Fruit fly (Drosophila melanogaster) whole organism, embryonic: ENCODE results near the gene CG6951.
A peak's percentile ranks its signal among the peaks of the same experiment; 100 is the strongest.

Source experiments
- Asciz ChIP-seq: fragments of 200-800 bp; sonication (Bioruptor generic); optimal IDR thresholded peaks from 2 replicates; lab custom pipeline; 2017; ENCODE audit warnings: missing biosample characterization, mild to moderate bottlenecking, missing genetic modification characterization, missing genetic modification reagents
- Atf-2 ChIP-seq: fragments of 200-800 bp; sonication (Bioruptor generic); optimal IDR thresholded peaks from 2 replicates; lab custom pipeline; 2016; ENCODE audit warnings: missing biosample characterization, missing genetic modification characterization
- C15 ChIP-seq: fragments of 200-800 bp; sonication (Bioruptor generic); IDR thresholded peaks from 3 replicates; pipeline ENCODE4 v1.3.6; 2022; ENCODE audit warnings: missing biosample characterization, missing genetic modification characterization
- CG10959 ChIP-seq: fragments of 200-800 bp; sonication (Bioruptor generic); IDR thresholded peaks from 2 replicates; pipeline ENCODE4 v1.3.6; 2022; ENCODE audit warnings: missing biosample characterization, missing genetic modification characterization
- CG12299 ChIP-seq: fragments of 200-800 bp; sonication (Bioruptor generic); optimal IDR thresholded peaks from 2 replicates; lab custom pipeline; 2018; ENCODE audit warnings: missing biosample characterization, mild to moderate bottlenecking, missing genetic modification characterization
- CG14050 ChIP-seq: fragments of 200-800 bp; sonication (Bioruptor generic); IDR thresholded peaks from 3 replicates; pipeline ENCODE4 v1.3.6; 2022; ENCODE audit warnings: missing biosample characterization, missing genetic modification characterization
- CG15011 ChIP-seq: fragments of 200-800 bp; sonication (Bioruptor generic); optimal IDR thresholded peaks from 3 replicates; lab custom pipeline; 2018; ENCODE audit warnings: missing biosample characterization, mild to moderate bottlenecking, missing genetic modification characterization
- CG16813 ChIP-seq: fragments of 200-800 bp; sonication (Bioruptor generic); IDR thresholded peaks from 3 replicates; pipeline ENCODE4 v1.3.6; 2022; ENCODE audit warnings: missing biosample characterization, missing genetic modification characterization; ENCODE audit not compliant: partially characterized antibody
- CG17385 ChIP-seq: fragments of 200-800 bp; sonication (Bioruptor generic); optimal IDR thresholded peaks from 3 replicates; lab custom pipeline; 2018; ENCODE audit warnings: missing biosample characterization, mild to moderate bottlenecking, missing genetic modification characterization
- CG17829 ChIP-seq: fragments of 200-800 bp; optimal IDR thresholded peaks from 2 replicates; lab custom pipeline; 2019; ENCODE audit warnings: missing biosample characterization, mild to moderate bottlenecking, missing genetic modification characterization, moderate library complexity
- CG18476 ChIP-seq: fragments of 200-800 bp; sonication (Bioruptor generic); optimal IDR thresholded peaks from 2 replicates; lab custom pipeline; 2016; ENCODE audit warnings: missing biosample characterization, mild to moderate bottlenecking, missing genetic modification characterization
- CG3281 ChIP-seq: fragments of 200-800 bp; sonication (Bioruptor generic); optimal IDR thresholded peaks from 3 replicates; lab custom pipeline; 2017; ENCODE audit warnings: missing biosample characterization, mild to moderate bottlenecking, missing genetic modification characterization
- CG34376 ChIP-seq: fragments of 200-800 bp; sonication (Bioruptor generic); optimal IDR thresholded peaks from 2 replicates; lab custom pipeline; 2018; ENCODE audit warnings: missing biosample characterization, mild to moderate bottlenecking, missing genetic modification characterization
- CG34422 ChIP-seq: fragments of 200-800 bp; sonication (Bioruptor generic); IDR thresholded peaks from 3 replicates; pipeline ENCODE4 v1.3.6; 2022; ENCODE audit warnings: missing biosample characterization, missing genetic modification characterization
- CG4360 ChIP-seq: fragments of 200-800 bp; sonication (Bioruptor generic); IDR thresholded peaks from 2 replicates; pipeline ENCODE4 v1.3.6; 2022; ENCODE audit warnings: missing biosample characterization, missing genetic modification characterization
- CG4617 ChIP-seq: fragments of 200-800 bp; sonication (Bioruptor generic); optimal IDR thresholded peaks from 3 replicates; lab custom pipeline; 2016; ENCODE audit warnings: missing biosample characterization, missing genetic modification characterization, borderline replicate concordance
- CG4820 ChIP-seq: fragments of 200-800 bp; sonication (Bioruptor generic); optimal IDR thresholded peaks from 3 replicates; lab custom pipeline; 2016; ENCODE audit warnings: missing biosample characterization, missing genetic modification characterization
- CG7556 ChIP-seq: fragments of 200-800 bp; sonication (Bioruptor generic); optimal IDR thresholded peaks from 2 replicates; lab custom pipeline; 2017; ENCODE audit warnings: missing biosample characterization, mild to moderate bottlenecking, missing genetic modification characterization
- CG7963 ChIP-seq: fragments of 200-800 bp; sonication (Bioruptor generic); IDR thresholded peaks from 3 replicates; pipeline ENCODE4 v1.3.6; 2022; ENCODE audit warnings: missing biosample characterization, missing genetic modification characterization; ENCODE audit not compliant: partially characterized antibody
- CG7987 ChIP-seq: fragments of 200-800 bp; sonication (Bioruptor generic); optimal IDR thresholded peaks from 2 replicates; lab custom pipeline; 2018; ENCODE audit warnings: missing biosample characterization, mild to moderate bottlenecking, missing genetic modification characterization, moderate library complexity
- Camta ChIP-seq: fragments of 200-800 bp; sonication (Bioruptor generic); optimal IDR thresholded peaks from 2 replicates; lab custom pipeline; 2016; ENCODE audit warnings: missing biosample characterization, missing genetic modification characterization
- D19A ChIP-seq: fragments of 200-800 bp; optimal IDR thresholded peaks from 3 replicates; lab custom pipeline; 2019; ENCODE audit warnings: missing biosample characterization, mild to moderate bottlenecking, missing genetic modification characterization, moderate library complexity
- Doc2 ChIP-seq: fragments of 200-800 bp; sonication (Bioruptor generic); IDR thresholded peaks from 2 replicates; pipeline ENCODE4 v1.3.6; 2022; ENCODE audit warnings: missing biosample characterization, missing genetic modification characterization
- Dref ChIP-seq: fragments of 200-800 bp; sonication (Bioruptor generic); IDR thresholded peaks from 2 replicates; pipeline ENCODE4 v1.3.6; 2022; ENCODE audit warnings: missing biosample characterization, missing genetic modification characterization
- Eip74EF ChIP-seq, 2 experiments: fragments of 200-800 bp in 1 of 2; fragments of >200 bp in 1 of 2; sonication (Bioruptor generic) in 1 of 2; optimal IDR thresholded peaks; 2 replicates each; lab custom pipeline; 2017 to 2019; ENCODE audit warnings: missing biosample characterization in 2 of 2, missing genetic modification characterization in 2 of 2, mild to moderate bottlenecking in 1 of 2, moderate library complexity in 1 of 2
- GATAe ChIP-seq: fragments of 200-800 bp; sonication (Bioruptor generic); conservative IDR thresholded peaks from 2 replicates; pipeline ENCODE4 v1.3.6; 2022; ENCODE audit warnings: missing biosample characterization, missing genetic modification characterization
- Hsf ChIP-seq: fragments of 200-800 bp; sonication (Bioruptor generic); optimal IDR thresholded peaks from 3 replicates; lab custom pipeline; 2016; ENCODE audit warnings: missing biosample characterization, missing genetic modification characterization
- Lhr ChIP-seq: fragments of 200-800 bp; sonication (Bioruptor generic); optimal IDR thresholded peaks from 3 replicates; lab custom pipeline; 2017; ENCODE audit warnings: mild to moderate bottlenecking, missing biosample characterization, missing genetic modification reagents, missing genetic modification characterization
- Lpt ChIP-seq: fragments of >200 bp; optimal IDR thresholded peaks from 2 replicates; lab custom pipeline; 2018; ENCODE audit warnings: missing biosample characterization, missing genetic modification characterization
- MBD-R2 ChIP-seq: fragments of 200-800 bp; sonication (Bioruptor generic); IDR thresholded peaks from 2 replicates; pipeline ENCODE4 v1.3.6; 2022; ENCODE audit warnings: missing biosample characterization, missing genetic modification characterization
- NFAT ChIP-seq: fragments of 200-800 bp; sonication (Bioruptor generic); IDR thresholded peaks from 2 replicates; pipeline ENCODE4 v1.3.6; 2022; ENCODE audit warnings: missing biosample characterization, missing genetic modification characterization
- Ptx1 ChIP-seq: fragments of 200-800 bp; sonication (Bioruptor generic); IDR thresholded peaks from 2 replicates; pipeline ENCODE4 v1.3.6; 2022; ENCODE audit warnings: missing biosample characterization, missing genetic modification characterization
- Side ChIP-seq: fragments of 200-800 bp; sonication (Bioruptor generic); optimal IDR thresholded peaks from 2 replicates; lab custom pipeline; 2016; ENCODE audit warnings: missing biosample characterization, missing genetic modification characterization
- Xrp1 ChIP-seq: fragments of 200-800 bp; sonication (Bioruptor generic); IDR thresholded peaks from 2 replicates; pipeline ENCODE4 v1.3.6; 2022; ENCODE audit warnings: missing biosample characterization, missing genetic modification characterization
- aop ChIP-seq: fragments of 200-800 bp; sonication (Bioruptor generic); IDR thresholded peaks from 2 replicates; pipeline ENCODE4 v1.3.6; 2022; ENCODE audit warnings: missing biosample characterization, missing genetic modification characterization
- ap ChIP-seq: fragments of 200-800 bp; sonication (Bioruptor generic); IDR thresholded peaks from 2 replicates; pipeline ENCODE4 v1.3.6; 2022; ENCODE audit warnings: missing biosample characterization, missing genetic modification characterization
- chif ChIP-seq, 2 experiments: fragments of 200-800 bp; sonication (Bioruptor generic); optimal IDR thresholded peaks; 3 replicates each; lab custom pipeline; 2016; ENCODE audit warnings: missing biosample characterization in 2 of 2, missing genetic modification characterization in 2 of 2
- dati ChIP-seq: fragments of 200-800 bp; sonication (Bioruptor generic); IDR thresholded peaks from 2 replicates; pipeline ENCODE4 v1.3.6; 2022; ENCODE audit warnings: missing biosample characterization, missing genetic modification characterization
- emc ChIP-seq: fragments of 200-800 bp; sonication (Bioruptor generic); optimal IDR thresholded peaks from 2 replicates; lab custom pipeline; 2016; ENCODE audit warnings: missing biosample characterization, missing genetic modification characterization
- esg ChIP-seq: fragments of 200-800 bp; sonication (Bioruptor generic); conservative IDR thresholded peaks from 2 replicates; pipeline ENCODE4 v1.3.6; 2022; ENCODE audit warnings: missing biosample characterization, missing genetic modification characterization
- fd64A ChIP-seq: fragments of 200-800 bp; sonication (Bioruptor generic); optimal IDR thresholded peaks from 3 replicates; lab custom pipeline; 2018; ENCODE audit warnings: missing biosample characterization, mild to moderate bottlenecking, missing genetic modification characterization
- fu2 ChIP-seq: fragments of 200-800 bp; sonication (Bioruptor generic); optimal IDR thresholded peaks from 2 replicates; lab custom pipeline; 2016; ENCODE audit warnings: missing biosample characterization, missing genetic modification characterization
- jigr1 ChIP-seq: fragments of 200-800 bp; sonication (Bioruptor generic); IDR thresholded peaks from 3 replicates; pipeline ENCODE4 v1.3.6; 2022; ENCODE audit warnings: missing biosample characterization, missing genetic modification characterization
- lilli ChIP-seq: fragments of 200-800 bp; sonication (Bioruptor generic); optimal IDR thresholded peaks from 3 replicates; lab custom pipeline; 2016; ENCODE audit warnings: missing biosample characterization, missing genetic modification characterization
- lmd ChIP-seq: fragments of 200-800 bp; sonication (Bioruptor generic); IDR thresholded peaks from 2 replicates; pipeline ENCODE4 v1.3.6; 2022; ENCODE audit warnings: missing biosample characterization, missing genetic modification characterization
- nerfin-1 ChIP-seq: fragments of 200-800 bp; sonication (Bioruptor generic); optimal IDR thresholded peaks from 3 replicates; lab custom pipeline; 2019; ENCODE audit warnings: missing biosample characterization, mild to moderate bottlenecking, missing genetic modification characterization, moderate library complexity
- odd ChIP-seq: fragments of 200-800 bp; sonication (Bioruptor generic); optimal IDR thresholded peaks from 2 replicates; lab custom pipeline; 2017; ENCODE audit warnings: missing biosample characterization, mild to moderate bottlenecking, missing genetic modification characterization
- phol ChIP-seq: fragments of 200-800 bp; sonication (Bioruptor generic); optimal IDR thresholded peaks from 3 replicates; lab custom pipeline; 2018; ENCODE audit warnings: missing biosample characterization, mild to moderate bottlenecking, missing genetic modification characterization, moderate library complexity
- tna ChIP-seq: fragments of 200-800 bp; sonication (Bioruptor generic); IDR thresholded peaks from 2 replicates; pipeline ENCODE4 v1.3.6; 2022; ENCODE audit warnings: missing biosample characterization, missing genetic modification characterization; ENCODE audit not compliant: partially characterized antibody
- vvl ChIP-seq: fragments of 200-800 bp; sonication (Bioruptor generic); IDR thresholded peaks from 2 replicates; pipeline ENCODE4 v1.3.6; 2022; ENCODE audit warnings: missing biosample characterization, missing genetic modification characterization

CG6951 gene

dm6 chr3L:20247513-20248173, 6.6 kb downstream of the CG6951 start, which contains the start of gene rdgC (continued):
- peak; percentile 95 for TF ChIP-seq CG7556 (GFP tag; lab: Kevin White, UChicago)
- TF ChIP-seq GATAe (GFP tag; lab: Robert Waterston, UW) = peak; percentile 84
- peak; percentile 78 for TF ChIP-seq aop (GFP tag; lab: Robert Waterston, UW)
- TF ChIP-seq CG7963 (GFP tag; lab: Robert Waterston, UW) = no peak
- TF ChIP-seq Ptx1 (GFP tag; lab: Robert Waterston, UW) = peak; percentile 96
- TF ChIP-seq CG34422 (GFP tag; lab: Robert Waterston, UW) = peak; percentile 95
- peak; percentile 95 for TF ChIP-seq CG4820
- peak; percentile 94 for TF ChIP-seq ap (GFP tag; lab: Robert Waterston, UW)
- peak; percentile 95 for TF ChIP-seq Camta (GFP tag; lab: Kevin White, UChicago)
- peak; percentile 95 for TF ChIP-seq fu2
- TF ChIP-seq Atf-2 (GFP tag; lab: Kevin White, UChicago) = peak; percentile 91
- TF ChIP-seq NFAT (GFP tag; lab: Robert Waterston, UW) = peak; percentile 93
- peak; percentile 89 for TF ChIP-seq odd (GFP tag; lab: Kevin White, UChicago)
- peak; percentile 92 for TF ChIP-seq CG17385 (GFP tag; lab: Kevin White, UChicago)
- TF ChIP-seq CG14050 (GFP tag; lab: Robert Waterston, UW) = peak; percentile 95
- peak; percentile 95 for TF ChIP-seq CG15011
- TF ChIP-seq CG7987 (GFP tag; lab: Kevin White, UChicago) = peak; percentile 92
- peak; percentile 89 for TF ChIP-seq Doc2 (GFP tag; lab: Robert Waterston, UW)
- TF ChIP-seq Xrp1 (GFP tag; lab: Robert Waterston, UW) = peak; percentile 97
- TF ChIP-seq CG16813 = no peak
- TF ChIP-seq Dref (GFP tag; lab: Robert Waterston, UW) = 0 out of 2 replicates have a peak, but pooled peaks have one; percentile 30
- peak; percentile 70 for TF ChIP-seq Lhr (GFP tag; lab: Kevin White, UChicago)
- TF ChIP-seq phol (tag; lab: Kevin White, UChicago) = peak; percentile 94
- peak; percentile 80 for TF ChIP-seq CG4360 (GFP tag; lab: Robert Waterston, UW)
- peak; percentile 85 for TF ChIP-seq fd64A (GFP tag; lab: Kevin White, UChicago)
- peak; percentile 94 for TF ChIP-seq dati
- peak; percentile 98 for TF ChIP-seq vvl (GFP tag; lab: Robert Waterston, UW)
- TF ChIP-seq esg (GFP tag; lab: Robert Waterston, UW) = peak; percentile 91
- TF ChIP-seq jigr1 = peak; percentile 90
- peak; percentile 96 for TF ChIP-seq lmd (GFP tag; lab: Robert Waterston, UW)
- peak; percentile 95 for TF ChIP-seq Side
- TF ChIP-seq Lpt (GFP tag; lab: Kevin White, UChicago) = no peak
- TF ChIP-seq CG18476 (GFP tag; lab: Kevin White, UChicago) = peak; percentile 95
- TF ChIP-seq CG17829 = peak; percentile 95
- peak; percentile 93 for TF ChIP-seq CG12299 (tag; lab: Kevin White, UChicago)
- peak; percentile 92 to 96 for TF ChIP-seq chif (GFP tag; optimal IDR thresholded peaks at IDR 0.05; lab: Kevin White, UChicago)
- peak; percentile 89 for TF ChIP-seq MBD-R2 (GFP tag; lab: Robert Waterston, UW)
- peak; percentile 97 for TF ChIP-seq Asciz (GFP tag; lab: Kevin White, UChicago)
- peak; percentile 94 for TF ChIP-seq CG3281
- no peak for TF ChIP-seq tna (GFP tag; lab: Robert Waterston, UW)
- TF ChIP-seq lilli (GFP tag; lab: Kevin White, UChicago) = peak; percentile 96
- peak; percentile 96 for TF ChIP-seq Hsf (GFP tag; lab: Kevin White, UChicago)
- peak; percentile 91 for TF ChIP-seq nerfin-1
- TF ChIP-seq Eip74EF (GFP tag; optimal IDR thresholded peaks at IDR 0.05; lab: Kevin White, UChicago) = peak in 1 of 2 experiments; percentile 96
- peak; percentile 82 for TF ChIP-seq CG10959 (GFP tag; lab: Robert Waterston, UW)
- peak; percentile 95 for TF ChIP-seq C15 (GFP tag; lab: Robert Waterston, UW)
- peak; percentile 93 for TF ChIP-seq D19A (tag; lab: Kevin White, UChicago)
- TF ChIP-seq CG34376 (GFP tag; lab: Kevin White, UChicago) = peak; percentile 76
- peak; percentile 93 for TF ChIP-seq emc
- TF ChIP-seq CG4617 (GFP tag; lab: Kevin White, UChicago) = peak; percentile 82
